Worm (Caenorhabditis elegans) whole organism, midembryonic: Measurements from ENCODE around the gene M04D8.5.

ENCODE experiments used
- T22C8.4 ChIP-seq: fragments of 200-800 bp; sonication (Bioruptor generic); IDR thresholded peaks from 2 replicates; pipeline ENCODE4 v1.3.6; 2022; ENCODE audit warnings: missing genetic modification characterization, missing compliant biosample characterization
- cog-1 ChIP-seq: sonication (generic microtip); optimal IDR thresholded peaks from 2 replicates; lab custom pipeline; 2016; ENCODE audit warnings: missing genetic modification characterization, missing compliant biosample characterization
- flt-1 ChIP-seq: fragments of 200-800 bp; sonication (Bioruptor generic); IDR thresholded peaks from 2 replicates; pipeline ENCODE4 v1.3.6; 2022; ENCODE audit warnings: missing genetic modification characterization, missing compliant biosample characterization
- klf-2 ChIP-seq: fragments of 200-800 bp; sonication (Bioruptor generic); conservative IDR thresholded peaks from 2 replicates; pipeline ENCODE4 v1.3.6; 2022; ENCODE audit warnings: missing genetic modification reagents, missing genetic modification characterization, missing compliant biosample characterization
- med-1 ChIP-seq: sonication (generic microtip); optimal IDR thresholded peaks from 2 replicates; lab custom pipeline; 2017; ENCODE audit warnings: missing genetic modification characterization, mild to moderate bottlenecking, missing compliant biosample characterization, antibody characterized with exemption, missing genetic modification reagents; ENCODE audit not compliant: insufficient read depth
- ref-1 ChIP-seq: fragments of 200-800 bp; sonication (Bioruptor generic); conservative IDR thresholded peaks from 2 replicates; pipeline ENCODE4 v1.3.6; 2022; ENCODE audit warnings: missing genetic modification reagents, missing genetic modification characterization, missing compliant biosample characterization
- tab-1 ChIP-seq: fragments of 200-800 bp; sonication (Bioruptor generic); IDR thresholded peaks from 2 replicates; pipeline ENCODE4 v1.3.6; 2022; ENCODE audit warnings: missing genetic modification characterization, missing compliant biosample characterization
- ztf-23 ChIP-seq: fragments of 200-800 bp; sonication (Bioruptor generic); IDR thresholded peaks from 2 replicates; pipeline ENCODE4 v1.3.6; 2022; ENCODE audit warnings: missing genetic modification reagents, missing genetic modification characterization, missing compliant biosample characterization
- ztf-29 ChIP-seq: fragments of 200-800 bp; sonication (Bioruptor generic); IDR thresholded peaks from 2 replicates; pipeline ENCODE4 v1.3.6; 2022; ENCODE audit warnings: missing genetic modification reagents, missing genetic modification characterization, missing compliant biosample characterization

M04D8.5 gene

ce11 chrIII:10027947-10028346 lies 5.2 kb downstream of the M04D8.5 start, which contains the start of gene ins-23:
Gene ins-23, plus strand, starts transcription at chrIII:10028247.
- TF ChIP-seq flt-1 (GFP tag; lab: Robert Waterston, UW) (no peak), med-1 (GFP tag; lab: Kevin White, UChicago) (no peak), klf-2 (GFP tag; lab: Robert Waterston, UW) (no peak), tab-1 (GFP tag; lab: Robert Waterston, UW) (no peak), ref-1 (GFP tag; lab: Robert Waterston, UW) (no peak), ztf-29 (GFP tag; lab: Robert Waterston, UW) (no peak), ztf-23 (GFP tag; lab: Robert Waterston, UW) (no peak), cog-1 (no peak), T22C8.4 (no peak)

- TF ChIP-seq T22C8.4 (no peak), ref-1 (GFP tag; lab: Robert Waterston, UW) (no peak), cog-1 (no peak), ztf-23 (GFP tag; lab: Robert Waterston, UW) (no peak), flt-1 (GFP tag; lab: Robert Waterston, UW) (no peak), med-1 (GFP tag; lab: Kevin White, UChicago) (no peak)
These were observed 7.1 kb downstream of the M04D8.5 start, which contains the start of gene ins-22 for ce11 chrIII:10025989-10026388. Gene ins-22, plus strand, starts transcription at chrIII:10026289.

DNA sequence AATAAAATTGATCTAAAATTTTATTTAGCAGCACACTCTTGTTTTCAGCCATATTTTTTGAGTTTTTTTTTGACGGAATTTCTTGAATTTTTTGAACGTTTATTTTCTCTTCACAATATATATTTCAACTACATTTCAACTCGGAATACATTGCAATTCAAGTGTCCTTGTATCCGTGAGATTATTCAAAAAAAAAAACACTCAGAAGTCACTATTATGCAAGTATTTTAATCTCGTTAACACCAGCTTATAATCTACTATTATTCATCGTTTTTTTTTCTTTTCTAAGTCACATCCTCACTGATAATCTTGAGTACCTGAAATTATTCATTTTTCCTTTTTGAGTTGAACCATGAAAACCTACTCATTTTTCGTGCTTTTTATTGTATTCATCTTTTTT lies 9.7 kb downstream of the M04D8.5 start, which contains the start of gene ins-21:
ins-21 (plus strand) TSS at position 301 of the 400 bp plus-strand sequence.
- TF ChIP-seq klf-2 (GFP tag; lab: Robert Waterston, UW) (no peak), ref-1 (GFP tag; lab: Robert Waterston, UW) (no peak), T22C8.4 (no peak), cog-1 (no peak)

- no peak for TF ChIP-seq cog-1
- no peak for TF ChIP-seq tab-1 (GFP tag; lab: Robert Waterston, UW)
- no peak for TF ChIP-seq ztf-23 (GFP tag; lab: Robert Waterston, UW)
- TF ChIP-seq med-1 (GFP tag; lab: Kevin White, UChicago) = no peak
- no peak for TF ChIP-seq flt-1 (GFP tag; lab: Robert Waterston, UW)
- no peak for TF ChIP-seq ztf-29 (GFP tag; lab: Robert Waterston, UW)
- no peak for TF ChIP-seq ref-1 (GFP tag; lab: Robert Waterston, UW)
- no peak for TF ChIP-seq klf-2 (GFP tag; lab: Robert Waterston, UW)
- no peak for TF ChIP-seq T22C8.4
These were observed 15.1 kb downstream of the M04D8.5 start for ce11 chrIII:10018007-10018406.

ce11 chrIII:10016413-10017051 lies 16.6 kb downstream of the M04D8.5 start, which contains the start of gene rgs-1:
Gene rgs-1, minus strand, starts transcription at chrIII:10016558.
- TF ChIP-seq flt-1 (GFP tag; lab: Robert Waterston, UW) (0 out of 2 replicates have a peak, but pooled peaks have one; percentile 26), ref-1 (GFP tag; lab: Robert Waterston, UW) (no peak)

DNA sequence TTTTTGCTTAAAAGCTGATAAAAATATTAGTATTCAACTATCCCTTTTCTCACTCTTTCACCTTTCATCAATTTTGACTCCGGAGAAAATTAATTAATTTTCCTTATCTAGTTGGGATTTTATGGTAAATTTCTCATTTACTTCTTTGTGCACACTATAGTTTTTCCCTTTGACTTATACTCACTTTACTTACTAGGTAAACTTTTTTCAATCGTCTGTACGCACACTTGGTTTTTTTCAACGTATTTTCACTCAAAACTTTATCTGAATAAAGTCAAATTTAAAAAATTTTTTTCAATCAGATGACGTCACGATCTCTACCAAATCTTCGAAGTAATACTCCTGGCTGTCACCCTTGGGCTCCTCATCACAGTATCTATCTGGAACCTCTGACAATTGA lies 21.0 kb downstream of the M04D8.5 start, which contains the start of gene C05B5.16:
C05B5.16 (plus strand) TSS at position 301 of the 400 bp plus-strand sequence.
- TF ChIP-seq ref-1 (GFP tag; lab: Robert Waterston, UW) (no peak), klf-2 (GFP tag; lab: Robert Waterston, UW) (no peak), med-1 (GFP tag; lab: Kevin White, UChicago) (no peak)

- TF ChIP-seq ztf-29 (GFP tag; lab: Robert Waterston, UW) (no peak), klf-2 (GFP tag; lab: Robert Waterston, UW) (no peak), tab-1 (GFP tag; lab: Robert Waterston, UW) (no peak), med-1 (GFP tag; lab: Kevin White, UChicago) (no peak), ztf-23 (GFP tag; lab: Robert Waterston, UW) (no peak), ref-1 (GFP tag; lab: Robert Waterston, UW) (no peak), cog-1 (no peak), flt-1 (GFP tag; lab: Robert Waterston, UW) (no peak)
These were observed 23.0 kb downstream of the M04D8.5 start, which contains the start of gene fbxa-155 for ce11 chrIII:10010117-10010516. Gene fbxa-155, minus strand, starts transcription at chrIII:10010217.

DNA sequence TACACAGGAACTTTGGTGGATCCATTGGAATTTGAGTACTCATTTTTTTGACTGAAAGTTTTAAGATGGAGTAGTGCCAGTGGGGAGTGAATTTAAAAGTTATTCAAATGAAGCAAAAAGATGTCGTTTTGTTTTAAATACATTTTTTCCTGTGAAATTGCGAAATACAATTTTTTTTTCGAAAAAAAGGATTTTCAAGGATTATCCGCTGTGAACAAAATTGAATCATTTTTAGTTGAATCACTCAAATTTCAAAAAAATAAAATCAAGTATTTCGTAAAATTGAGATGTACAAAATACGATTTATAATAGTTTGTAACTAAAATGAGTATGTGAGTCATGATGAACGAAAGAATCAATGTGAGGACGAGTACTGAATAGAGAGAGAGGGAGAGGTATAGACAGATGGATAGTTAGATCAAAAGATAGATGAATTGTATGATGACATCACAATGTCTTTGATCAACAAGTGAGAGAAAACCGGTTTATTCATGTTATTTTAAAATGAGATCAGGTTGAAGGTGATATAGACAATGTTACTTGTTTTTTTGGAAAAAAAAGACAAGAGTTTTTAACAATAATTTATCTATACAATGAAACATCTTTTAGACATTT lies 26.3 kb downstream of the M04D8.5 start, which contains the start of gene C05B5.8:
C05B5.8 (minus strand) TSS at position 51 of the 615 bp plus-strand sequence.
- no peak for TF ChIP-seq T22C8.4
- no peak for TF ChIP-seq flt-1 (GFP tag; lab: Robert Waterston, UW)
- TF ChIP-seq ref-1 (GFP tag; lab: Robert Waterston, UW) = no peak
- TF ChIP-seq ztf-29 (GFP tag; lab: Robert Waterston, UW) = no peak
- no peak for TF ChIP-seq tab-1 (GFP tag; lab: Robert Waterston, UW)
- TF ChIP-seq med-1 (GFP tag; lab: Kevin White, UChicago) = no peak
- no peak for TF ChIP-seq klf-2 (GFP tag; lab: Robert Waterston, UW)

- TF ChIP-seq T22C8.4 (no peak), ztf-29 (GFP tag; lab: Robert Waterston, UW) (no peak), cog-1 (no peak), flt-1 (GFP tag; lab: Robert Waterston, UW) (no peak), ztf-23 (GFP tag; lab: Robert Waterston, UW) (no peak), klf-2 (GFP tag; lab: Robert Waterston, UW) (no peak), med-1 (GFP tag; lab: Kevin White, UChicago) (no peak), ref-1 (GFP tag; lab: Robert Waterston, UW) (no peak), tab-1 (GFP tag; lab: Robert Waterston, UW) (no peak)
These were observed 28.9 kb downstream of the M04D8.5 start, which contains the start of gene C05B5.11 for ce11 chrIII:10004213-10004612. Gene C05B5.11, plus strand, starts transcription at chrIII:10004513.
